Fruit fly (Drosophila melanogaster) whole organism, embryonic: ENCODE measurements around the gene Ae2.

ENCODE experiments used
- Atf6 ChIP-seq: fragments of 200-800 bp; sonication (Bioruptor generic); IDR thresholded peaks from 2 replicates; pipeline ENCODE4 v1.3.6; 2022; ENCODE audit warnings: missing biosample characterization, missing genetic modification characterization
- B-H2 ChIP-seq: fragments of 200-800 bp; sonication (Bioruptor generic); optimal IDR thresholded peaks from 2 replicates; lab custom pipeline; 2018; ENCODE audit warnings: missing biosample characterization, mild to moderate bottlenecking, missing genetic modification characterization
- BEAF-32 ChIP-seq: fragments of 200-800 bp; sonication (Bioruptor generic); optimal IDR thresholded peaks from 3 replicates; lab custom pipeline; 2017; ENCODE audit warnings: missing biosample characterization, missing genetic modification characterization, mild to moderate bottlenecking, moderate library complexity, missing genetic modification reagents
- CG12155 ChIP-seq: fragments of 200-800 bp; sonication (Bioruptor generic); optimal IDR thresholded peaks from 3 replicates; lab custom pipeline; 2016; ENCODE audit warnings: missing biosample characterization, missing genetic modification characterization
- CG14050 ChIP-seq: fragments of 200-800 bp; sonication (Bioruptor generic); IDR thresholded peaks from 3 replicates; pipeline ENCODE4 v1.3.6; 2022; ENCODE audit warnings: missing biosample characterization, missing genetic modification characterization
- CG15073 ChIP-seq: fragments of 200-800 bp; sonication (Bioruptor generic); optimal IDR thresholded peaks from 2 replicates; lab custom pipeline; 2016; ENCODE audit warnings: missing biosample characterization, missing genetic modification characterization
- CG31441 ChIP-seq: fragments of 200-800 bp; sonication (Bioruptor generic); IDR thresholded peaks from 2 replicates; pipeline ENCODE4 v1.3.6; 2022; ENCODE audit warnings: missing biosample characterization, missing genetic modification characterization
- CG3281 ChIP-seq: fragments of 200-800 bp; sonication (Bioruptor generic); optimal IDR thresholded peaks from 3 replicates; lab custom pipeline; 2017; ENCODE audit warnings: missing biosample characterization, mild to moderate bottlenecking, missing genetic modification characterization
- CG3726 ChIP-seq: fragments of 200-800 bp; sonication (Bioruptor generic); IDR thresholded peaks from 3 replicates; pipeline ENCODE4, ENCODE4 v1.3.6; 2022; ENCODE audit warnings: missing biosample characterization, missing genetic modification characterization
- CG43689 ChIP-seq: fragments of 200-800 bp; sonication (Bioruptor generic); IDR thresholded peaks from 2 replicates; pipeline ENCODE4 v1.3.6; 2022; ENCODE audit warnings: missing biosample characterization, missing genetic modification characterization
- CG4854 ChIP-seq: fragments of 200-800 bp; sonication (Bioruptor generic); optimal IDR thresholded peaks from 2 replicates; lab custom pipeline; 2016; ENCODE audit warnings: missing biosample characterization, missing genetic modification characterization, inconsistent platforms
- CG6272 ChIP-seq: fragments of 200-800 bp; sonication (Bioruptor generic); IDR thresholded peaks from 2 replicates; pipeline ENCODE4 v1.3.6; 2022; ENCODE audit warnings: missing biosample characterization, missing genetic modification characterization
- CG6854 ChIP-seq: fragments of 200-800 bp; sonication (Bioruptor generic); optimal IDR thresholded peaks from 3 replicates; lab custom pipeline; 2017; ENCODE audit warnings: missing biosample characterization, mild to moderate bottlenecking, missing genetic modification characterization
- CG7357 ChIP-seq: fragments of 200-800 bp; sonication (Bioruptor generic); IDR thresholded peaks from 3 replicates; pipeline ENCODE4 v1.3.6; 2022; ENCODE audit warnings: missing biosample characterization, missing genetic modification characterization
- CG7745 ChIP-seq: fragments of 200-800 bp; sonication (Bioruptor generic); optimal IDR thresholded peaks from 2 replicates; lab custom pipeline; 2018; ENCODE audit warnings: missing biosample characterization, mild to moderate bottlenecking, missing genetic modification characterization, moderate library complexity
- CG7786 ChIP-seq: fragments of 200-800 bp; sonication (Bioruptor generic); optimal IDR thresholded peaks from 2 replicates; lab custom pipeline; 2016; ENCODE audit warnings: missing biosample characterization, missing genetic modification characterization
- CG9609 ChIP-seq: fragments of 200-800 bp; sonication (Bioruptor generic); optimal IDR thresholded peaks from 3 replicates; lab custom pipeline; 2016; ENCODE audit warnings: missing biosample characterization, missing genetic modification characterization
- CoRest ChIP-seq: fragments of 200-800 bp; sonication (Bioruptor generic); optimal IDR thresholded peaks from 3 replicates; lab custom pipeline; 2018; ENCODE audit warnings: missing biosample characterization, mild to moderate bottlenecking, missing genetic modification characterization, moderate library complexity
- E2f2 ChIP-seq: fragments of 200-800 bp; sonication (Bioruptor generic); IDR thresholded peaks from 2 replicates; pipeline ENCODE4 v1.3.6; 2022; ENCODE audit warnings: missing biosample characterization, missing genetic modification characterization
- Fer1 ChIP-seq: fragments of 200-800 bp; sonication (Bioruptor generic); optimal IDR thresholded peaks from 2 replicates; lab custom pipeline; 2017; ENCODE audit warnings: missing biosample characterization, mild to moderate bottlenecking, missing genetic modification characterization
- Fer3 ChIP-seq: fragments of 200-800 bp; sonication (Bioruptor generic); optimal IDR thresholded peaks from 2 replicates; lab custom pipeline; 2018; ENCODE audit warnings: missing biosample characterization, mild to moderate bottlenecking, missing genetic modification characterization, moderate library complexity
- HmgD ChIP-seq: fragments of 200-800 bp; sonication (Bioruptor generic); optimal IDR thresholded peaks from 3 replicates; lab custom pipeline; 2016; ENCODE audit warnings: missing biosample characterization, missing genetic modification characterization
- Max ChIP-seq: fragments of 200-800 bp; sonication (Bioruptor generic); optimal IDR thresholded peaks from 2 replicates; lab custom pipeline; 2016; ENCODE audit warnings: missing biosample characterization, mild to moderate bottlenecking, missing genetic modification characterization
- NC2β ChIP-seq: fragments of 200-800 bp; sonication (Bioruptor generic); optimal IDR thresholded peaks from 2 replicates; lab custom pipeline; 2016; ENCODE audit warnings: missing biosample characterization, missing genetic modification characterization
- Nf-YA ChIP-seq: fragments of 200-800 bp; sonication (Bioruptor generic); IDR thresholded peaks from 2 replicates; pipeline ENCODE4 v1.3.6; 2022; ENCODE audit warnings: missing biosample characterization, missing genetic modification characterization
- Optix ChIP-seq: fragments of 200-800 bp; sonication (Bioruptor generic); IDR thresholded peaks from 3 replicates; pipeline ENCODE4 v1.3.6; 2022; ENCODE audit warnings: missing biosample characterization, missing genetic modification characterization
- Ptx1 ChIP-seq: fragments of 200-800 bp; sonication (Bioruptor generic); IDR thresholded peaks from 2 replicates; pipeline ENCODE4 v1.3.6; 2022; ENCODE audit warnings: missing biosample characterization, missing genetic modification characterization
- Scr ChIP-seq: fragments of 200-800 bp; sonication (Bioruptor generic); IDR thresholded peaks from 2 replicates; pipeline ENCODE4 v1.3.6; 2022; ENCODE audit warnings: missing biosample characterization, missing genetic modification characterization; ENCODE audit not compliant: partially characterized antibody
- Usf ChIP-seq: fragments of 200-800 bp; sonication (Bioruptor generic); optimal IDR thresholded peaks from 2 replicates; lab custom pipeline; 2017; ENCODE audit warnings: missing genotype, missing biosample characterization, missing genetic modification characterization
- cg ChIP-seq: fragments of 200-800 bp; sonication (Bioruptor generic); optimal IDR thresholded peaks from 3 replicates; lab custom pipeline; 2019; ENCODE audit warnings: missing biosample characterization, mild to moderate bottlenecking, missing genetic modification characterization, moderate library complexity
- chif ChIP-seq, 2 experiments: fragments of 200-800 bp; sonication (Bioruptor generic); optimal IDR thresholded peaks; 3 replicates each; lab custom pipeline; 2016; ENCODE audit warnings: missing biosample characterization in 2 of 2, missing genetic modification characterization in 2 of 2
- chinmo ChIP-seq: fragments of 200-800 bp; sonication (Bioruptor generic); IDR thresholded peaks from 4 replicates; pipeline ENCODE4 v1.3.6; 2022; ENCODE audit warnings: missing biosample characterization, missing genetic modification characterization; ENCODE audit not compliant: partially characterized antibody
- ems ChIP-seq: fragments of 200-800 bp; sonication (Bioruptor generic); optimal IDR thresholded peaks from 3 replicates; lab custom pipeline; 2016; ENCODE audit warnings: missing biosample characterization, missing genetic modification characterization
- exex ChIP-seq: fragments of 200-800 bp; sonication (Bioruptor generic); optimal IDR thresholded peaks from 4 replicates; lab custom pipeline; 2018; ENCODE audit warnings: missing biosample characterization, mild to moderate bottlenecking, missing genetic modification characterization, moderate library complexity
- gcm2 ChIP-seq: fragments of 200-800 bp; sonication (Bioruptor generic); optimal IDR thresholded peaks from 2 replicates; lab custom pipeline; 2016; ENCODE audit warnings: missing biosample characterization, missing genetic modification characterization
- gem ChIP-seq: fragments of 200-800 bp; sonication (Bioruptor generic); optimal IDR thresholded peaks from 2 replicates; lab custom pipeline; 2019; ENCODE audit warnings: missing biosample characterization, mild to moderate bottlenecking, missing genetic modification characterization, moderate library complexity
- hth ChIP-seq: fragments of >200 bp; optimal IDR thresholded peaks from 2 replicates; lab custom pipeline; 2017; ENCODE audit warnings: inconsistent platforms
- lola ChIP-seq, 3 experiments: fragments of >200 bp in 2 of 3; fragments of 200-800 bp in 1 of 3; sonication (Bioruptor generic) in 1 of 3; optimal IDR thresholded peaks; 2 replicates each; lab custom pipeline; 2017 to 2019; ENCODE audit warnings: missing biosample characterization in 3 of 3, missing genetic modification characterization in 3 of 3, mild to moderate bottlenecking in 1 of 3, moderate library complexity in 1 of 3
- lov ChIP-seq, 2 experiments: fragments of 200-800 bp in 1 of 2; fragments of >200 bp in 1 of 2; sonication (Bioruptor generic) in 1 of 2; IDR thresholded peaks in 1 of 2; optimal IDR thresholded peaks in 1 of 2; 2 replicates in 1 of 2; 3 replicates in 1 of 2; pipeline versions ENCODE4 v1.3.6 to Lab custom; 2017 to 2022; ENCODE audit warnings: missing biosample characterization in 1 of 2, missing genetic modification characterization in 1 of 2
- luna ChIP-seq: fragments of 200-800 bp; sonication (Bioruptor generic); optimal IDR thresholded peaks from 2 replicates; lab custom pipeline; 2016; ENCODE audit warnings: missing biosample characterization, missing genetic modification characterization
- psq ChIP-seq: fragments of 200-800 bp; sonication (Bioruptor generic); optimal IDR thresholded peaks from 2 replicates; lab custom pipeline; 2017; ENCODE audit warnings: missing biosample characterization, missing genetic modification characterization
- pum ChIP-seq: fragments of 200-800 bp; sonication (Bioruptor generic); optimal IDR thresholded peaks from 2 replicates; lab custom pipeline; 2016; ENCODE audit warnings: missing biosample characterization, missing genetic modification characterization
- rib ChIP-seq: fragments of 200-800 bp; sonication (Bioruptor generic); IDR thresholded peaks from 2 replicates; pipeline ENCODE4 v1.3.6; 2022; ENCODE audit warnings: missing biosample characterization, missing genetic modification characterization
- sc ChIP-seq, 3 experiments: fragments of >200 bp in 2 of 3; fragments of 200-800 bp in 1 of 3; sonication (Bioruptor generic) in 1 of 3; optimal IDR thresholded peaks; 2 replicates in 2 of 3; 3 replicates in 1 of 3; lab custom pipeline; 2017; ENCODE audit warnings: mild to moderate bottlenecking in 1 of 3, missing biosample characterization in 1 of 3, missing genetic modification characterization in 1 of 3, missing genetic modification reagents in 1 of 3
- shn ChIP-seq: fragments of 200-800 bp; sonication (Bioruptor generic); optimal IDR thresholded peaks from 3 replicates; lab custom pipeline; 2016; ENCODE audit warnings: missing biosample characterization, missing genetic modification characterization
- sima ChIP-seq: fragments of 200-800 bp; sonication (Bioruptor generic); optimal IDR thresholded peaks from 2 replicates; lab custom pipeline; 2016; ENCODE audit warnings: missing biosample characterization, missing genetic modification characterization
- tap ChIP-seq: fragments of 200-800 bp; optimal IDR thresholded peaks from 3 replicates; lab custom pipeline; 2019; ENCODE audit warnings: missing biosample characterization, mild to moderate bottlenecking, missing genetic modification characterization, moderate library complexity
- zen ChIP-seq: fragments of 200-800 bp; sonication (Bioruptor generic); optimal IDR thresholded peaks from 3 replicates; lab custom pipeline; 2018; ENCODE audit warnings: missing biosample characterization, mild to moderate bottlenecking, missing genetic modification characterization, moderate library complexity

The Ae2 gene

dm6 chr3L:9713828-9714536 is 49.4 kb upstream of the Ae2 start, which contains the start of gene vsg (continued):
- TF ChIP-seq E2f2: 0 out of 2 replicates have a peak, but pooled peaks have one; percentile 31
- TF ChIP-seq Optix: peak; percentile 42; the same call in 1 of the 3 replicates
- no peak for TF ChIP-seq NC2β (GFP tag; lab: Kevin White, UChicago)
- TF ChIP-seq gem (tag; lab: Kevin White, UChicago): peak; percentile 93
- peak; percentile 95; the same call in 3 of the 4 replicates for TF ChIP-seq chinmo (GFP tag; lab: Robert Waterston, UW)
- TF ChIP-seq CG7786 (GFP tag; lab: Kevin White, UChicago): peak; percentile 48
- TF ChIP-seq CG3726 (GFP tag; lab: Robert Waterston, UW): no peak
- TF ChIP-seq pum (GFP tag; lab: Kevin White, UChicago): peak; percentile 13
- no peak for TF ChIP-seq CG43689 (GFP tag; lab: Robert Waterston, UW)
- peak; percentile 91 for TF ChIP-seq BEAF-32
- TF ChIP-seq Fer1: peak; percentile 63
- TF ChIP-seq luna: no peak
- peak; percentile 6 for TF ChIP-seq CG4854 (GFP tag; lab: Kevin White, UChicago)
- peak; percentile 77 for TF ChIP-seq CG3281 (GFP tag; lab: Kevin White, UChicago)
- TF ChIP-seq chif (GFP tag; optimal IDR thresholded peaks at IDR 0.05; lab: Kevin White, UChicago): peak; percentile 7 to 61
- TF ChIP-seq sc (optimal IDR thresholded peaks at IDR 0.05; lab: Kevin White, UChicago): no peak
- TF ChIP-seq sc (GFP tag; optimal IDR thresholded peaks at IDR 0.05; lab: Kevin White, UChicago): peak; percentile 70
- no peak for TF ChIP-seq cg (GFP tag; lab: Kevin White, UChicago)
- TF ChIP-seq shn (GFP tag; lab: Kevin White, UChicago): peak; percentile 40
- TF ChIP-seq CoRest (tag; lab: Kevin White, UChicago): peak; percentile 94
- TF ChIP-seq CG6854 (GFP tag; lab: Kevin White, UChicago): no peak
- TF ChIP-seq CG7357 (GFP tag; lab: Robert Waterston, UW): peak; percentile 81; the same call in 2 of the 3 replicates
- TF ChIP-seq CG15073 (GFP tag; lab: Kevin White, UChicago): no peak
- no peak for TF ChIP-seq CG9609
- TF ChIP-seq Nf-YA (GFP tag; lab: Robert Waterston, UW): peak; percentile 35; the same call in 1 of the 2 replicates
- peak; percentile 94 for TF ChIP-seq CG31441
- peak; percentile 58 for TF ChIP-seq zen (tag; lab: Kevin White, UChicago)
- TF ChIP-seq tap: peak; percentile 68
- TF ChIP-seq lola (GFP tag; optimal IDR thresholded peaks at IDR 0.05; lab: Kevin White, UChicago): peak in 1 of 3 experiments; percentile 91
- peak; percentile 83 for TF ChIP-seq Scr
- TF ChIP-seq lov (optimal IDR thresholded peaks at IDR 0.05; lab: Kevin White, UChicago): no peak
- TF ChIP-seq lov (GFP tag; IDR thresholded peaks at IDR 0.05; lab: Robert Waterston, UW): peak; percentile 59; the same call in 1 of the 3 replicates
- peak; percentile 85 for TF ChIP-seq CG12155 (GFP tag; lab: Kevin White, UChicago)
- no peak for TF ChIP-seq CG14050 (GFP tag; lab: Robert Waterston, UW)
- peak; percentile 69 for TF ChIP-seq Usf (GFP tag; lab: Kevin White, UChicago)
- TF ChIP-seq Max (GFP tag; lab: Kevin White, UChicago): peak; percentile 58
- no peak for TF ChIP-seq sima (GFP tag; lab: Kevin White, UChicago)
- peak; percentile 39 for TF ChIP-seq HmgD (GFP tag; lab: Kevin White, UChicago)
- no peak for TF ChIP-seq hth (lab: Kevin White, UChicago)
- TF ChIP-seq rib: no peak
- TF ChIP-seq psq: peak; percentile 37
- TF ChIP-seq CG7745 (tag; lab: Kevin White, UChicago): no peak
- TF ChIP-seq CG6272 (GFP tag; lab: Robert Waterston, UW): peak; percentile 74
- peak; percentile 66 for TF ChIP-seq Fer3 (tag; lab: Kevin White, UChicago)
- peak; percentile 66 for TF ChIP-seq gcm2 (GFP tag; lab: Kevin White, UChicago)
- TF ChIP-seq B-H2 (GFP tag; lab: Kevin White, UChicago): peak; percentile 73
- peak; percentile 79 for TF ChIP-seq Ptx1 (GFP tag; lab: Robert Waterston, UW)
- TF ChIP-seq exex (tag; lab: Kevin White, UChicago): peak; percentile 52
- TF ChIP-seq Atf6: peak; percentile 50; the same call in 1 of the 2 replicates
- peak; percentile 26 for TF ChIP-seq ems (GFP tag; lab: Kevin White, UChicago)
